Worm (Caenorhabditis elegans) whole organism, L2 larva: ENCODE data around the gene F52H2.15.

Experiments
- aly-2 ChIP-seq: fragments of 150-350 bp; optimal IDR thresholded peaks from 2 replicates; lab custom pipeline; 2014; ENCODE audit warnings: missing biosample characterization, missing genetic modification characterization
- blmp-1 ChIP-seq: sonication (generic microtip); optimal IDR thresholded peaks from 2 replicates; lab custom pipeline; 2017; ENCODE audit warnings: missing genetic modification characterization, mild to moderate bottlenecking, missing compliant biosample characterization, antibody characterized with exemption, moderate library complexity; ENCODE audit not compliant: insufficient read depth
- lin-13 ChIP-seq: fragments of 150-350 bp; optimal IDR thresholded peaks from 2 replicates; lab custom pipeline; 2014; ENCODE audit warnings: missing biosample characterization, missing genetic modification reagents, missing genetic modification characterization
- lin-39 ChIP-seq: fragments of 150-350 bp; optimal IDR thresholded peaks from 2 replicates; lab custom pipeline; 2014; ENCODE audit warnings: missing biosample characterization, missing genetic modification reagents, missing genetic modification characterization
- nhr-10 ChIP-seq: sonication (generic microtip); optimal IDR thresholded peaks from 2 replicates; lab custom pipeline; 2017; ENCODE audit warnings: missing biosample characterization, missing genetic modification characterization
- nhr-6 ChIP-seq: fragments of 150-350 bp; optimal IDR thresholded peaks from 2 replicates; lab custom pipeline; 2014; ENCODE audit warnings: missing biosample characterization, missing genetic modification characterization
- sma-3 ChIP-seq: sonication (generic microtip); optimal IDR thresholded peaks from 2 replicates; lab custom pipeline; 2016; ENCODE audit warnings: missing genetic modification reagents, missing genetic modification characterization, missing compliant biosample characterization
- ztf-11 ChIP-seq: sonication (generic microtip); optimal IDR thresholded peaks from 2 replicates; lab custom pipeline; 2017; ENCODE audit warnings: missing biosample characterization, missing genetic modification characterization

ce11 chrX:2591586-2592000, 26.4 kb downstream of the F52H2.15 start:
- no peak for TF ChIP-seq aly-2
- TF ChIP-seq lin-13 (GFP tag; lab: Kevin White, UChicago), result no peak
- TF ChIP-seq lin-39 (tag; lab: Kevin White, UChicago), result no peak
- TF ChIP-seq nhr-10 (tag; lab: Kevin White, UChicago), result no peak
- peak; percentile 90 for TF ChIP-seq blmp-1
- peak; percentile 37 for TF ChIP-seq nhr-6 (tag; lab: Kevin White, UChicago)
- no peak for TF ChIP-seq ztf-11
- TF ChIP-seq sma-3 (GFP tag; lab: Kevin White, UChicago), result peak; percentile 65
